Worm (Caenorhabditis elegans) whole organism, L4 larva: ENCODE results near the gene Y38C1AA.7.

ENCODE experiments used
- F44E2.7 ChIP-seq: fragments of 200-800 bp; sonication (Bioruptor generic); IDR thresholded peaks from 2 replicates; pipeline ENCODE4 v2.1.2; 2022; ENCODE audit warnings: missing genetic modification characterization, missing compliant biosample characterization
- Y5F2A.4 ChIP-seq: fragments of 200-800 bp; sonication (Bioruptor generic); optimal IDR thresholded peaks from 2 replicates; lab custom pipeline; 2018; ENCODE audit warnings: mild to moderate bottlenecking, missing genetic modification characterization, missing compliant biosample characterization
- Y75B8A.6 ChIP-seq: fragments of 200-800 bp; sonication (Bioruptor generic); IDR thresholded peaks from 2 replicates; pipeline ENCODE4 v1.3.6; 2022; ENCODE audit warnings: missing genetic modification reagents, missing genetic modification characterization, missing compliant biosample characterization
- aha-1 ChIP-seq: fragments of 150-350 bp; peaks from one replicate; lab custom pipeline; 2014; ENCODE audit warnings: missing biosample characterization, missing genetic modification characterization
- aly-2 ChIP-seq: sonication (generic microtip); optimal IDR thresholded peaks from 2 replicates; lab custom pipeline; 2018; ENCODE audit warnings: missing biosample characterization, missing genetic modification characterization
- ama-1 ChIP-seq: fragments of 150-350 bp; optimal IDR thresholded peaks from 2 replicates; lab custom pipeline; 2014; ENCODE audit warnings: inconsistent platforms, mixed read lengths
- arid-1 ChIP-seq: fragments of 200-800 bp; sonication (Bioruptor generic); conservative IDR thresholded peaks from 2 replicates; pipeline ENCODE4 v1.3.6; 2022; ENCODE audit warnings: missing genetic modification reagents, missing genetic modification characterization, missing compliant biosample characterization
- attf-4 ChIP-seq: sonication (generic microtip); optimal IDR thresholded peaks from 3 replicates; lab custom pipeline; 2017; ENCODE audit warnings: missing biosample characterization, missing genetic modification characterization
- ceh-20 ChIP-seq: fragments of 200-800 bp; sonication (Bioruptor generic); IDR thresholded peaks from 2 replicates; pipeline ENCODE4 v1.3.6; 2022; ENCODE audit warnings: missing genetic modification reagents, missing genetic modification characterization, missing compliant biosample characterization
- ceh-32 ChIP-seq: sonication (generic microtip); optimal IDR thresholded peaks from 2 replicates; lab custom pipeline; 2016; ENCODE audit warnings: mild to moderate bottlenecking, missing genetic modification characterization, missing compliant biosample characterization; ENCODE audit not compliant: poor library complexity
- ceh-82 ChIP-seq: sonication (generic microtip); optimal IDR thresholded peaks from 2 replicates; lab custom pipeline; 2017; ENCODE audit warnings: missing biosample characterization, missing genetic modification characterization
- daf-12 ChIP-seq: fragments of 150-350 bp; optimal IDR thresholded peaks from 2 replicates; lab custom pipeline; 2014; ENCODE audit warnings: missing biosample characterization, missing genetic modification reagents, missing genetic modification characterization
- daf-16 ChIP-seq, 3 experiments: sonication (generic microtip); optimal IDR thresholded peaks; 2 replicates each; lab custom pipeline; 2016 to 2017; ENCODE audit warnings: missing genetic modification characterization in 3 of 3, missing genetic modification reagents in 3 of 3, mild to moderate bottlenecking in 2 of 3, missing compliant biosample characterization in 2 of 3, missing biosample characterization in 1 of 3, moderate library complexity in 1 of 3
- dmd-9 ChIP-seq: fragments of 200-800 bp; sonication (Bioruptor generic); IDR thresholded peaks from 2 replicates; pipeline ENCODE4 v1.3.6; 2022; ENCODE audit warnings: missing genetic modification reagents, missing genetic modification characterization, missing compliant biosample characterization
- dve-1 ChIP-seq: sonication (generic microtip); optimal IDR thresholded peaks from 2 replicates; lab custom pipeline; 2017; ENCODE audit warnings: antibody characterized with exemption, mild to moderate bottlenecking, missing genetic modification characterization, missing compliant biosample characterization; ENCODE audit not compliant: insufficient read depth
- fos-1 ChIP-seq: fragments of 150-350 bp; optimal IDR thresholded peaks from 2 replicates; lab custom pipeline; 2014; ENCODE audit warnings: missing biosample characterization, missing genetic modification characterization
- hlh-30 ChIP-seq: sonication (generic microtip); optimal IDR thresholded peaks from 2 replicates; lab custom pipeline; 2017; ENCODE audit warnings: antibody characterized with exemption, mild to moderate bottlenecking, missing genetic modification characterization, missing compliant biosample characterization; ENCODE audit not compliant: insufficient read depth
- lin-1 ChIP-seq: fragments of 200-800 bp; sonication (Bioruptor generic); IDR thresholded peaks from 2 replicates; pipeline ENCODE4 v1.3.6; 2022; ENCODE audit warnings: missing genetic modification reagents, missing genetic modification characterization, missing compliant biosample characterization
- lir-3 ChIP-seq: sonication (generic microtip); optimal IDR thresholded peaks from 2 replicates; lab custom pipeline; 2016; ENCODE audit warnings: mild to moderate bottlenecking, missing genetic modification characterization, missing compliant biosample characterization
- mes-2 ChIP-seq: sonication (generic microtip); optimal IDR thresholded peaks from 2 replicates; lab custom pipeline; 2016; ENCODE audit warnings: missing genotype, mild to moderate bottlenecking, missing genetic modification characterization, missing compliant biosample characterization; ENCODE audit not compliant: poor library complexity, severe bottlenecking
- mxl-2 ChIP-seq: fragments of 200-800 bp; sonication (Bioruptor generic); conservative IDR thresholded peaks from 2 replicates; pipeline ENCODE4 v1.3.6; 2022; ENCODE audit warnings: missing genetic modification reagents, missing genetic modification characterization, missing compliant biosample characterization
- nhr-102 ChIP-seq: sonication (generic microtip); optimal IDR thresholded peaks from 2 replicates; lab custom pipeline; 2016; ENCODE audit warnings: mild to moderate bottlenecking, missing genetic modification characterization, moderate library complexity, missing compliant biosample characterization
- nhr-11 ChIP-seq: fragments of 150-350 bp; optimal IDR thresholded peaks from 2 replicates; lab custom pipeline; 2014; ENCODE audit warnings: missing biosample characterization, missing genetic modification characterization
- nhr-25 ChIP-seq: sonication (generic microtip); optimal IDR thresholded peaks from 2 replicates; lab custom pipeline; 2017; ENCODE audit warnings: missing genetic modification characterization, mild to moderate bottlenecking, missing compliant biosample characterization, antibody characterized with exemption, moderate library complexity, borderline replicate concordance; ENCODE audit not compliant: insufficient read depth
- nhr-28 ChIP-seq: fragments of 150-350 bp; optimal IDR thresholded peaks from 2 replicates; lab custom pipeline; 2014; ENCODE audit warnings: missing biosample characterization, missing genetic modification characterization
- nhr-42 ChIP-seq: fragments of 200-800 bp; sonication (Bioruptor generic); IDR thresholded peaks from 2 replicates; pipeline ENCODE4 v1.3.6; 2022; ENCODE audit warnings: missing genetic modification characterization, missing compliant biosample characterization
- pha-4 ChIP-seq, 2 experiments: fragments of 150-350 bp in 1 of 2; fragments of 200-800 bp in 1 of 2; sonication (Bioruptor generic) in 1 of 2; IDR thresholded peaks in 1 of 2; optimal IDR thresholded peaks in 1 of 2; 2 replicates each; pipeline versions ENCODE4 v1.3.6 to Lab custom; 2014 to 2022; ENCODE audit warnings: missing genetic modification characterization in 2 of 2, missing genetic modification reagents in 2 of 2, missing biosample characterization in 1 of 2, missing compliant biosample characterization in 1 of 2
- sdz-12 ChIP-seq: fragments of 200-800 bp; sonication (Bioruptor generic); optimal IDR thresholded peaks from 2 replicates; lab custom pipeline; 2018; ENCODE audit warnings: mild to moderate bottlenecking, missing genetic modification characterization, missing compliant biosample characterization
- snpc-1.2 ChIP-seq: fragments of 200-800 bp; sonication (Bioruptor generic); IDR thresholded peaks from 2 replicates; pipeline ENCODE4 v1.3.6; 2022; ENCODE audit warnings: missing genetic modification reagents, missing genetic modification characterization, missing compliant biosample characterization
- spr-1 ChIP-seq: sonication (generic microtip); optimal IDR thresholded peaks from 2 replicates; lab custom pipeline; 2016; ENCODE audit warnings: mild to moderate bottlenecking, missing genetic modification characterization, missing compliant biosample characterization
- unc-130 ChIP-seq: sonication (generic microtip); optimal IDR thresholded peaks from 2 replicates; lab custom pipeline; 2016; ENCODE audit warnings: missing genetic modification reagents, missing genetic modification characterization, missing compliant biosample characterization
- unc-62 ChIP-seq, 3 experiments: fragments of 150-350 bp in 1 of 3; sonication (generic microtip); optimal IDR thresholded peaks in 2 of 3; peaks in 1 of 3; 1 replicate in 1 of 3; 2 replicates in 2 of 3; lab custom pipeline; 2014 to 2017; ENCODE audit warnings: missing biosample characterization in 3 of 3, missing genetic modification characterization in 3 of 3, missing genetic modification reagents in 3 of 3, missing genotype in 1 of 3
- zip-2 ChIP-seq: fragments of 150-350 bp; optimal IDR thresholded peaks from 2 replicates; lab custom pipeline; 2014; ENCODE audit warnings: missing biosample characterization, missing genetic modification characterization
- ztf-11 ChIP-seq: fragments of 150-350 bp; optimal IDR thresholded peaks from 2 replicates; lab custom pipeline; 2014; ENCODE audit warnings: missing biosample characterization, missing genetic modification characterization

Y38C1AA.7 gene

ce11 chrIV:143807-144371 lies 14.9 kb upstream of the Y38C1AA.7 start (continued):
- TF ChIP-seq spr-1 (peak; percentile 43), daf-12 (no peak)

DNA sequence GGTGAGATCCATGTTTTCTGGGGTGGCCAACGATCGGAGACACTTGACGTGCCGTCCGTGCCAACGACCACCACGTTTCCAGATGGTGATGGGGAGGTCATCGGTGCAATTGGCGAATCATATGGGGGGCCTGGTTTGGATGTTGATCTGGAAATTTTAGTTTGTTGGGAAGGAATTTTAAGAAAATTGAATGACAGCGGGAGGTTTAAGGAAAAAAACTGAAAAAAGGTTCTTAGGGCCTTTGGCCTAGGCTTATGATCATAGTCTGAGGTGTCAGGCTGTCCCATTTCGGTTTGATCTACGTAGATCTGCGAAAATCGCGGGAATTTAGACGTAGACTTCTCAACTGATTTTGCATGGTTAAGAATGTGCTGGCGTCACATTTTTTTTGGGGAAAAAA lies 10.9 kb upstream of the Y38C1AA.7 start, which contains the start of gene col-99:
TSS of gene col-99 (minus strand) at position 101 of the 400 bp plus-strand sequence.
- peak in 1 of 2 experiments; percentile 43 for TF ChIP-seq unc-62 (GFP tag; optimal IDR thresholded peaks at IDR 0.05 in 1 of 2; lab: Kevin White, UChicago)
- no peak for TF ChIP-seq unc-62 (tag; optimal IDR thresholded peaks at IDR 0.05; lab: Kevin White, UChicago)
- no peak for TF ChIP-seq mes-2 (tag; lab: Kevin White, UChicago)
- peak; percentile 44 for TF ChIP-seq aha-1 (tag; lab: Kevin White, UChicago)
- no peak for TF ChIP-seq ceh-20
- TF ChIP-seq, all 104 proteins: peak for 2

DNA sequence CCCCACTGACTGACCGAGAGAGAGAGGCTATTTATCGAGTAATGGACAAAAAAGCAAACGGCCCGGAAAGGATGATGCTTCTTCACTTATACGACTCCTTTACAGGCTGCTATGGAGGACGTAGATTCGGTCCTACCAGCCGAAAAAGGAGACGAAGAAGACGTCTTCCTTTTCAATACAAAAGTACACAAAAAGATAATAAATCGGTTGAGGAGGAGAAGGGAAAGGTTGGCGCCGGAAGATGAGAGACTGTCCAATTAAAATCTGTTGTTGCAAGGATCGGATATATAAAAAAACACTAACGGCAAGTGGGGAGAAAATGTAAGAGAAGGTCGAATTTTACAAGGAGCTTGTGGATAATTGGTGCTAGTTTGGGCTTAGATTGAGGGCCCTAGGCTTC lies 10.0 kb upstream of the Y38C1AA.7 start:
- TF ChIP-seq sdz-12 (GFP tag; lab: Kevin White, UChicago) (no peak), nhr-28 (tag; lab: Kevin White, UChicago) (no peak), unc-62 (GFP tag; optimal IDR thresholded peaks at IDR 0.05 in 1 of 2; lab: Kevin White, UChicago) (peak in 1 of 2 experiments; percentile 91), unc-62 (tag; optimal IDR thresholded peaks at IDR 0.05; lab: Kevin White, UChicago) (no peak), aha-1 (tag; lab: Kevin White, UChicago) (peak; percentile 82)

DNA sequence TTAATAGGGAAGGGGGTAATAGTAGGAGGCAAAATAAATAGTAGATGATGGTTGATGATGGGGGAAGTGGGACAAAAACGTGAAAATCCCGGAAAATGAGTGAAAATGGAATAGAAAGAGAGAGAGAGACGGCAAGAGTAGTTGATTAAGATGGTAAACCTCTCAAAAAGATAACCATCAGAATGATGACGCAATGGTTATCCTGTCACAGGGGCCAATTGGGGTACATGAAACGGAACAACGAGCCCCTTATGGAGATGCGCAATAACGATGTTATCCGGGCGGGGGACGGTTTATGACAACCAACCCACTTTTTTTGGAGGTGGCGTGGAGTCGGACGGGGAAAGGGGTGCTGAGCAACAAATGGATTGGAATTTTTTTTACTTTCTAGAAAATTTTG lies 9.0 kb upstream of the Y38C1AA.7 start:
- TF ChIP-seq hlh-30 (no peak), F44E2.7 (no peak), mxl-2 (GFP tag; lab: Robert Waterston, UW) (no peak), aha-1 (tag; lab: Kevin White, UChicago) (no peak), ama-1 (lab: Kevin White, UChicago) (no peak), nhr-42 (GFP tag; lab: Robert Waterston, UW) (no peak), dve-1 (tag; lab: Kevin White, UChicago) (no peak)

- TF ChIP-seq attf-4 (tag; lab: Kevin White, UChicago) (no peak), nhr-102 (no peak), ceh-82 (no peak), zip-2 (no peak), fos-1 (tag; lab: Kevin White, UChicago) (no peak), unc-130 (GFP tag; lab: Kevin White, UChicago) (no peak), lin-1 (GFP tag; lab: Robert Waterston, UW) (no peak), nhr-11 (no peak), mes-2 (tag; lab: Kevin White, UChicago) (no peak)
Observed at ce11 chrIV:157809-158208, 953 bp upstream of the Y38C1AA.7 start, which contains the start of gene gegf-1. Gene gegf-1 (minus strand): TSS chrIV:157909.

- no peak for TF ChIP-seq aly-2
- TF ChIP-seq nhr-102, result no peak
- TF ChIP-seq daf-16 (GFP tag; optimal IDR thresholded peaks at IDR 0.05; lab: Kevin White, UChicago), result no peak
- no peak for TF ChIP-seq daf-16 (tag; optimal IDR thresholded peaks at IDR 0.05; lab: Kevin White, UChicago)
- TF ChIP-seq ztf-11 (tag; lab: Kevin White, UChicago), result no peak
- TF ChIP-seq hlh-30, result no peak
- no peak for TF ChIP-seq Y75B8A.6 (GFP tag; lab: Robert Waterston, UW)
- TF ChIP-seq snpc-1.2 (GFP tag; lab: Robert Waterston, UW), result no peak
- TF ChIP-seq arid-1 (GFP tag; lab: Robert Waterston, UW), result no peak
- TF ChIP-seq nhr-25 (tag; lab: Kevin White, UChicago), result no peak
- no peak for TF ChIP-seq Y5F2A.4 (GFP tag; lab: Kevin White, UChicago)
- TF ChIP-seq nhr-42 (GFP tag; lab: Robert Waterston, UW), result no peak
- TF ChIP-seq dmd-9, result no peak
- no peak for TF ChIP-seq lir-3 (tag; lab: Kevin White, UChicago)
- TF ChIP-seq pha-4 (GFP tag; IDR thresholded peaks at IDR 0.05; lab: Robert Waterston, UW), result no peak
- TF ChIP-seq pha-4 (tag; optimal IDR thresholded peaks at IDR 0.05; lab: Kevin White, UChicago), result no peak
- no peak for TF ChIP-seq ceh-32 (tag; lab: Kevin White, UChicago)
- TF ChIP-seq, all 104 proteins: peak for 0
Observed at ce11 chrIV:159864-160263, 1.1 kb downstream of the Y38C1AA.7 start, which contains the start of gene Y38C1AA.19. Gene Y38C1AA.19 (plus strand): TSS chrIV:160164.
